Fruit fly (Drosophila melanogaster) whole organism, embryonic: ENCODE results near the gene Dred.

ENCODE experiments used
- ATbp ChIP-seq: fragments of 200-800 bp; sonication (Bioruptor generic); optimal IDR thresholded peaks from 2 replicates; lab custom pipeline; 2017; ENCODE audit warnings: missing biosample characterization, mild to moderate bottlenecking, missing genetic modification characterization, missing genetic modification reagents
- Bdp1 ChIP-seq: fragments of 200-800 bp; sonication (Bioruptor generic); optimal IDR thresholded peaks from 3 replicates; lab custom pipeline; 2016; ENCODE audit warnings: missing biosample characterization, missing genetic modification characterization
- Bgb ChIP-seq: fragments of 200-800 bp; sonication (Bioruptor generic); IDR thresholded peaks from 2 replicates; pipeline ENCODE4 v1.3.6; 2022; ENCODE audit warnings: missing biosample characterization, missing genetic modification characterization; ENCODE audit not compliant: partially characterized antibody
- CG1024 ChIP-seq: fragments of 200-800 bp; sonication (Bioruptor generic); IDR thresholded peaks from 2 replicates; pipeline ENCODE4 v1.3.6; 2022; ENCODE audit warnings: missing biosample characterization, missing genetic modification characterization
- CG10462 ChIP-seq: fragments of 200-800 bp; sonication (Bioruptor generic); optimal IDR thresholded peaks from 2 replicates; lab custom pipeline; 2016; ENCODE audit warnings: missing biosample characterization, missing genetic modification characterization
- CG10565 ChIP-seq: fragments of 200-800 bp; sonication (Bioruptor generic); optimal IDR thresholded peaks from 3 replicates; lab custom pipeline; 2016; ENCODE audit warnings: missing biosample characterization, mild to moderate bottlenecking, missing genetic modification characterization
- CG11247 ChIP-seq: fragments of 200-800 bp; sonication (Bioruptor generic); IDR thresholded peaks from 2 replicates; pipeline ENCODE4 v1.3.6; 2022; ENCODE audit warnings: missing biosample characterization, missing genetic modification characterization
- CG12104 ChIP-seq: fragments of 200-800 bp; sonication (Bioruptor generic); optimal IDR thresholded peaks from 3 replicates; lab custom pipeline; 2016; ENCODE audit warnings: missing biosample characterization, missing genetic modification characterization
- CG12391 ChIP-seq: fragments of 200-800 bp; sonication (Bioruptor generic); optimal IDR thresholded peaks from 3 replicates; lab custom pipeline; 2018; ENCODE audit warnings: missing biosample characterization, mild to moderate bottlenecking, missing genetic modification characterization, moderate library complexity
- CG13775 ChIP-seq: fragments of 200-800 bp; sonication (Bioruptor generic); optimal IDR thresholded peaks from 3 replicates; lab custom pipeline; 2017; ENCODE audit warnings: missing biosample characterization, mild to moderate bottlenecking, missing genetic modification characterization
- CG13894 ChIP-seq: fragments of 200-800 bp; sonication (Bioruptor generic); optimal IDR thresholded peaks from 3 replicates; lab custom pipeline; 2018; ENCODE audit warnings: missing biosample characterization, mild to moderate bottlenecking, missing genetic modification characterization, moderate library complexity
- CG15479 ChIP-seq: fragments of 200-800 bp; sonication (Bioruptor generic); optimal IDR thresholded peaks from 3 replicates; lab custom pipeline; 2019; ENCODE audit warnings: missing biosample characterization, mild to moderate bottlenecking, missing genetic modification characterization, moderate library complexity
- CG17802 ChIP-seq: fragments of 200-800 bp; sonication (Bioruptor generic); optimal IDR thresholded peaks from 2 replicates; lab custom pipeline; 2018; ENCODE audit warnings: missing biosample characterization, mild to moderate bottlenecking, missing genetic modification characterization, moderate library complexity
- CG18262 ChIP-seq: fragments of 200-800 bp; optimal IDR thresholded peaks from 3 replicates; lab custom pipeline; 2019; ENCODE audit warnings: missing biosample characterization, mild to moderate bottlenecking, missing genetic modification characterization, moderate library complexity
- CG2202 ChIP-seq: fragments of 200-800 bp; sonication (Bioruptor generic); optimal IDR thresholded peaks from 2 replicates; lab custom pipeline; 2018; ENCODE audit warnings: missing biosample characterization, mild to moderate bottlenecking, missing genetic modification characterization
- CG2875 ChIP-seq: fragments of 200-800 bp; sonication (Bioruptor generic); optimal IDR thresholded peaks from 2 replicates; lab custom pipeline; 2017; ENCODE audit warnings: missing biosample characterization, mild to moderate bottlenecking, missing genetic modification characterization, missing genetic modification reagents
- CG33213 ChIP-seq: fragments of 200-800 bp; sonication (Bioruptor generic); optimal IDR thresholded peaks from 3 replicates; lab custom pipeline; 2016; ENCODE audit warnings: missing biosample characterization, missing genetic modification characterization
- CG33557 ChIP-seq: fragments of 200-800 bp; sonication (Bioruptor generic); optimal IDR thresholded peaks from 2 replicates; lab custom pipeline; 2019; ENCODE audit warnings: missing biosample characterization, mild to moderate bottlenecking, missing genetic modification characterization, moderate library complexity
- CG3407 ChIP-seq: fragments of 200-800 bp; sonication (Bioruptor generic); optimal IDR thresholded peaks from 2 replicates; lab custom pipeline; 2018; ENCODE audit warnings: missing biosample characterization, mild to moderate bottlenecking, missing genetic modification characterization
- CG5180 ChIP-seq: fragments of 200-800 bp; sonication (Bioruptor generic); optimal IDR thresholded peaks from 3 replicates; lab custom pipeline; 2017; ENCODE audit warnings: missing biosample characterization, missing genetic modification characterization, mild to moderate bottlenecking, moderate library complexity, missing genetic modification reagents
- CG6272 ChIP-seq: fragments of 200-800 bp; sonication (Bioruptor generic); IDR thresholded peaks from 2 replicates; pipeline ENCODE4 v1.3.6; 2022; ENCODE audit warnings: missing biosample characterization, missing genetic modification characterization
- CG6813 ChIP-seq: fragments of 200-800 bp; sonication (Bioruptor generic); optimal IDR thresholded peaks from 2 replicates; lab custom pipeline; 2017; ENCODE audit warnings: missing biosample characterization, missing genetic modification characterization, mild to moderate bottlenecking, moderate library complexity, missing genetic modification reagents
- CG7786 ChIP-seq: fragments of 200-800 bp; sonication (Bioruptor generic); optimal IDR thresholded peaks from 2 replicates; lab custom pipeline; 2016; ENCODE audit warnings: missing biosample characterization, missing genetic modification characterization
- CG8944 ChIP-seq: fragments of 200-800 bp; sonication (Bioruptor generic); optimal IDR thresholded peaks from 3 replicates; lab custom pipeline; 2016; ENCODE audit warnings: missing biosample characterization, missing genetic modification characterization
- CG9932 ChIP-seq: fragments of 200-800 bp; sonication (Bioruptor generic); IDR thresholded peaks from 2 replicates; pipeline ENCODE4 v1.3.6; 2022; ENCODE audit warnings: missing biosample characterization, missing genetic modification characterization
- D19B ChIP-seq: fragments of 200-800 bp; sonication (Bioruptor generic); optimal IDR thresholded peaks from 2 replicates; lab custom pipeline; 2017; ENCODE audit warnings: missing biosample characterization, mild to moderate bottlenecking, missing genetic modification characterization
- Dad ChIP-seq: fragments of 200-800 bp; sonication (Bioruptor generic); optimal IDR thresholded peaks from 3 replicates; lab custom pipeline; 2016; ENCODE audit warnings: missing biosample characterization, missing genetic modification characterization
- Dip2 ChIP-seq: fragments of 200-800 bp; sonication (Bioruptor generic); IDR thresholded peaks from 2 replicates; pipeline ENCODE4 v1.3.6; 2022; ENCODE audit warnings: missing biosample characterization, missing genetic modification characterization
- Doc3 ChIP-seq: fragments of 200-800 bp; sonication (Bioruptor generic); IDR thresholded peaks from 3 replicates; pipeline ENCODE4 v1.3.6; 2022; ENCODE audit warnings: missing biosample characterization, missing genetic modification characterization; ENCODE audit not compliant: partially characterized antibody
- Ets65A ChIP-seq: fragments of 200-800 bp; sonication (Bioruptor generic); peaks from one replicate; lab custom pipeline; 2016; ENCODE audit warnings: missing biosample characterization, missing genetic modification characterization
- Hr78 ChIP-seq, 2 experiments: fragments of 200-800 bp in 1 of 2; fragments of >200 bp in 1 of 2; sonication (Bioruptor generic) in 1 of 2; optimal IDR thresholded peaks; 2 replicates each; lab custom pipeline; 2017 to 2019; ENCODE audit warnings: missing biosample characterization in 2 of 2, missing genetic modification characterization in 2 of 2, mild to moderate bottlenecking in 1 of 2, moderate library complexity in 1 of 2
- Mad ChIP-seq: fragments of 200-800 bp; sonication (Bioruptor generic); optimal IDR thresholded peaks from 2 replicates; lab custom pipeline; 2016; ENCODE audit warnings: missing biosample characterization, missing genetic modification characterization
- Nf-YA ChIP-seq: fragments of 200-800 bp; sonication (Bioruptor generic); IDR thresholded peaks from 2 replicates; pipeline ENCODE4 v1.3.6; 2022; ENCODE audit warnings: missing biosample characterization, missing genetic modification characterization
- PHDP ChIP-seq: fragments of 200-800 bp; sonication (Bioruptor generic); optimal IDR thresholded peaks from 3 replicates; lab custom pipeline; 2018; ENCODE audit warnings: missing biosample characterization, mild to moderate bottlenecking, missing genetic modification characterization, moderate library complexity
- Ptx1 ChIP-seq: fragments of 200-800 bp; sonication (Bioruptor generic); IDR thresholded peaks from 2 replicates; pipeline ENCODE4 v1.3.6; 2022; ENCODE audit warnings: missing biosample characterization, missing genetic modification characterization
- Taf1 ChIP-seq: fragments of 200-800 bp; sonication (Bioruptor generic); IDR thresholded peaks from 2 replicates; pipeline ENCODE4 v1.3.6; 2022; ENCODE audit warnings: missing biosample characterization, missing genetic modification characterization
- ab ChIP-seq: fragments of 200-800 bp; sonication (Bioruptor generic); optimal IDR thresholded peaks from 2 replicates; lab custom pipeline; 2016; ENCODE audit warnings: missing biosample characterization, missing genetic modification characterization
- az2 ChIP-seq: fragments of 200-800 bp; sonication (Bioruptor generic); optimal IDR thresholded peaks from 3 replicates; lab custom pipeline; 2016; ENCODE audit warnings: missing biosample characterization, missing genetic modification characterization
- dati ChIP-seq: fragments of 200-800 bp; sonication (Bioruptor generic); IDR thresholded peaks from 2 replicates; pipeline ENCODE4 v1.3.6; 2022; ENCODE audit warnings: missing biosample characterization, missing genetic modification characterization
- disco-r ChIP-seq: fragments of 200-800 bp; sonication (Bioruptor generic); optimal IDR thresholded peaks from 2 replicates; lab custom pipeline; 2016; ENCODE audit warnings: missing biosample characterization, missing genetic modification characterization
- dysf ChIP-seq: fragments of 200-800 bp; sonication (Bioruptor generic); IDR thresholded peaks from 3 replicates; pipeline ENCODE4 v1.3.6; 2022; ENCODE audit warnings: missing biosample characterization, missing genetic modification characterization
- ham ChIP-seq: fragments of 200-800 bp; sonication (Bioruptor generic); IDR thresholded peaks from 2 replicates; pipeline ENCODE4 v1.3.6; 2022; ENCODE audit warnings: missing biosample characterization, missing genetic modification characterization
- jigr1 ChIP-seq: fragments of 200-800 bp; sonication (Bioruptor generic); IDR thresholded peaks from 3 replicates; pipeline ENCODE4 v1.3.6; 2022; ENCODE audit warnings: missing biosample characterization, missing genetic modification characterization
- kay ChIP-seq: fragments of 200-800 bp; sonication (Bioruptor generic); optimal IDR thresholded peaks from 2 replicates; lab custom pipeline; 2016; ENCODE audit warnings: missing biosample characterization, missing genetic modification characterization
- kni ChIP-seq: fragments of 200-800 bp; sonication (Bioruptor generic); optimal IDR thresholded peaks from 3 replicates; lab custom pipeline; 2017; ENCODE audit warnings: mild to moderate bottlenecking, missing biosample characterization, missing genetic modification reagents, missing genetic modification characterization
- lmd ChIP-seq: fragments of 200-800 bp; sonication (Bioruptor generic); IDR thresholded peaks from 2 replicates; pipeline ENCODE4 v1.3.6; 2022; ENCODE audit warnings: missing biosample characterization, missing genetic modification characterization
- sc ChIP-seq, 3 experiments: fragments of >200 bp in 2 of 3; fragments of 200-800 bp in 1 of 3; sonication (Bioruptor generic) in 1 of 3; optimal IDR thresholded peaks; 2 replicates in 2 of 3; 3 replicates in 1 of 3; lab custom pipeline; 2017; ENCODE audit warnings: mild to moderate bottlenecking in 1 of 3, missing biosample characterization in 1 of 3, missing genetic modification characterization in 1 of 3, missing genetic modification reagents in 1 of 3
- sens ChIP-seq: fragments of 200-800 bp; sonication (Bioruptor generic); peaks from one replicate; lab custom pipeline; 2016; ENCODE audit warnings: missing biosample characterization, missing genetic modification characterization
- ssp ChIP-seq: fragments of 200-800 bp; sonication (Bioruptor generic); IDR thresholded peaks from 2 replicates; pipeline ENCODE4 v1.3.6; 2022; ENCODE audit warnings: missing biosample characterization, missing genetic modification characterization
- toy ChIP-seq: fragments of 200-800 bp; sonication (Bioruptor generic); IDR thresholded peaks from 2 replicates; pipeline ENCODE4 v1.3.6; 2022; ENCODE audit warnings: missing biosample characterization, missing genetic modification characterization
- trem ChIP-seq: fragments of 200-800 bp; optimal IDR thresholded peaks from 3 replicates; lab custom pipeline; 2019; ENCODE audit warnings: missing biosample characterization, mild to moderate bottlenecking, missing genetic modification characterization, moderate library complexity

Gene Dred

DNA sequence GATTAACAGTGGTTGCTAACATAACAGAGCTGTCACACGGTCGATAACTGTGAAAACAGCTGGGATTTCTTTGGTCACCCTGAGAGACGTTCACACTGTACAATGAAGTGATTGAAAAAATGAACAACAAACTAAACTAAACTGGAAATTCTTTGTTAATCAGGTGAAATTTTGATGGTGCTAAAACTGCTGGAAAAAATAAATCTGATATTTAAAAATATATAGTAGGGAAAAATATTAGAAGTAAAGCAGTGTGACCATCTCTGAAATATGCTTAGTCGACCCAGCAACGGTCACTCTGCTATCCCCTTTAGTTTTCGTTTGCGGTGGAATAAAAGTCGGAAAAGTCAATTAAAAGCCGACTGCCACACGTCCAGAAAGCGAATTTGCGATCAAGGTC lies 42.0 kb upstream of the Dred start, which contains the start of the genes CG9231 and CG9330 (continued):
- TF ChIP-seq CG11247 (GFP tag; lab: Robert Waterston, UW): no peak
- TF ChIP-seq CG3407 (GFP tag; lab: Kevin White, UChicago): no peak
- TF ChIP-seq ATbp: no peak
- TF ChIP-seq Ptx1: peak; percentile 11; the same call in 1 of the 2 replicates
- peak; percentile 38 for TF ChIP-seq kni (GFP tag; lab: Kevin White, UChicago)
- peak; percentile 55 for TF ChIP-seq Ets65A
- no peak for TF ChIP-seq CG5180 (GFP tag; lab: Kevin White, UChicago)
- no peak for TF ChIP-seq ham (GFP tag; lab: Robert Waterston, UW)
- TF ChIP-seq CG17802 (tag; lab: Kevin White, UChicago): peak; percentile 88
- TF ChIP-seq CG12391 (tag; lab: Kevin White, UChicago): peak; percentile 82
- no peak for TF ChIP-seq CG6813 (GFP tag; lab: Kevin White, UChicago)
- TF ChIP-seq CG12104 (GFP tag; lab: Kevin White, UChicago): no peak
- TF ChIP-seq jigr1 (GFP tag; lab: Robert Waterston, UW): no peak
- peak; percentile 41 for TF ChIP-seq CG13775 (GFP tag; lab: Kevin White, UChicago)
- peak; percentile 41 for TF ChIP-seq CG13894
- no peak for TF ChIP-seq Hr78 (GFP tag; optimal IDR thresholded peaks at IDR 0.05; lab: Kevin White, UChicago)
- TF ChIP-seq Taf1 (GFP tag; lab: Robert Waterston, UW): no peak
- TF ChIP-seq CG18262: peak; percentile 50
- peak; percentile 89 for TF ChIP-seq sens (GFP tag; lab: Kevin White, UChicago)
- peak; percentile 3 for TF ChIP-seq Dad (GFP tag; lab: Kevin White, UChicago)
- TF ChIP-seq dysf: no peak
- peak; percentile 84 for TF ChIP-seq trem
- TF ChIP-seq CG8944 (GFP tag; lab: Kevin White, UChicago): no peak
- no peak for TF ChIP-seq CG7786 (GFP tag; lab: Kevin White, UChicago)
- TF ChIP-seq CG1024 (GFP tag; lab: Robert Waterston, UW): no peak
- no peak for TF ChIP-seq CG2875
- TF ChIP-seq disco-r (GFP tag; lab: Kevin White, UChicago): no peak
- TF ChIP-seq ssp (GFP tag; lab: Robert Waterston, UW): 0 out of 2 replicates have a peak, but pooled peaks have one; percentile 25
- no peak for TF ChIP-seq Nf-YA (GFP tag; lab: Robert Waterston, UW)
- peak; percentile 9 for TF ChIP-seq PHDP (tag; lab: Kevin White, UChicago)
- TF ChIP-seq Doc3 (GFP tag; lab: Robert Waterston, UW): no peak
- TF ChIP-seq az2 (GFP tag; lab: Kevin White, UChicago): peak; percentile 9
- no peak for TF ChIP-seq Mad (GFP tag; lab: Kevin White, UChicago)
- TF ChIP-seq sc (optimal IDR thresholded peaks at IDR 0.05; lab: Kevin White, UChicago): no peak
- no peak for TF ChIP-seq sc (GFP tag; optimal IDR thresholded peaks at IDR 0.05; lab: Kevin White, UChicago)
- no peak for TF ChIP-seq D19B
- no peak for TF ChIP-seq Bgb (GFP tag; lab: Robert Waterston, UW)
- peak; percentile 38 for TF ChIP-seq CG15479
- TF ChIP-seq ab (GFP tag; lab: Kevin White, UChicago): no peak
- TF ChIP-seq Dip2: no peak
- no peak for TF ChIP-seq CG9932 (GFP tag; lab: Robert Waterston, UW)
- TF ChIP-seq CG6272 (GFP tag; lab: Robert Waterston, UW): no peak
- TF ChIP-seq toy (GFP tag; lab: Robert Waterston, UW): no peak
- no peak for TF ChIP-seq Bdp1 (GFP tag; lab: Kevin White, UChicago)
- TF ChIP-seq CG2202 (tag; lab: Kevin White, UChicago): no peak
- TF ChIP-seq lmd (GFP tag; lab: Robert Waterston, UW): no peak
- TF ChIP-seq CG10565 (GFP tag; lab: Kevin White, UChicago): no peak
- no peak for TF ChIP-seq CG10462 (GFP tag; lab: Kevin White, UChicago)
- TF ChIP-seq CG33213 (GFP tag; lab: Kevin White, UChicago): peak; percentile 34
- no peak for TF ChIP-seq dati (GFP tag; lab: Robert Waterston, UW)
- TF ChIP-seq CG33557 (GFP tag; lab: Kevin White, UChicago): no peak
- no peak for TF ChIP-seq kay
